Worm (Caenorhabditis elegans): ENCODE results near the gene hog-1.

hog-1 gene

ce11 chrX:5839643-5840042 lies 14.4 kb downstream of the hog-1 start, which contains the start of gene dct-11 (continued):
- no peak for TF ChIP-seq F49E8.2 (tag; optimal IDR thresholded peaks at IDR 0.05; ENCODE audit: borderline replicate concordance)
- no peak for TF ChIP-seq daf-12 (tag; optimal IDR thresholded peaks at IDR 0.05)
- TF ChIP-seq ZK337.2 (GFP tag; IDR thresholded peaks at IDR 0.05) = no peak
- TF ChIP-seq zip-2 (tag; optimal IDR thresholded peaks at IDR 0.05) = no peak
- TF ChIP-seq dmd-6 (GFP tag; IDR thresholded peaks at IDR 0.05) = peak; percentile 88
- no peak for TF ChIP-seq lin-15B (tag; optimal IDR thresholded peaks at IDR 0.05)
- TF ChIP-seq ceh-62 (tag; optimal IDR thresholded peaks at IDR 0.05) = no peak
- TF ChIP-seq F10B5.3 (tag; optimal IDR thresholded peaks at IDR 0.05) = no peak
- no peak for TF ChIP-seq nhr-10 (tag; optimal IDR thresholded peaks at IDR 0.05)
- TF ChIP-seq mdl-1 (tag; optimal IDR thresholded peaks at IDR 0.05) = no peak
- no peak for TF ChIP-seq zfp-2 (tag; optimal IDR thresholded peaks at IDR 0.05)
- no peak for TF ChIP-seq D1046.2 (GFP tag; IDR thresholded peaks at IDR 0.05)
- no peak for TF ChIP-seq cey-2 (tag; optimal IDR thresholded peaks at IDR 0.05; ENCODE audit: borderline replicate concordance, insufficient read depth)
- no peak for TF ChIP-seq ceh-20 (GFP tag; IDR thresholded peaks at IDR 0.05)
- TF ChIP-seq lin-38 (GFP tag; IDR thresholded peaks at IDR 0.05) = no peak
- TF ChIP-seq ceh-32 (tag; optimal IDR thresholded peaks at IDR 0.05; ENCODE audit: poor library complexity) = no peak
- TF ChIP-seq mes-2 (tag; optimal IDR thresholded peaks at IDR 0.05; ENCODE audit: poor library complexity, severe bottlenecking) = peak; percentile 32

- TF ChIP-seq zip-11 (GFP tag; IDR thresholded peaks at IDR 0.05) (no peak), ZK546.5 (tag; optimal IDR thresholded peaks at IDR 0.05) (no peak), ceh-28 (tag; optimal IDR thresholded peaks at IDR 0.05) (peak; percentile 56), nhr-237 (tag; optimal IDR thresholded peaks at IDR 0.05) (no peak), daf-16 (GFP tag; optimal IDR thresholded peaks at IDR 0.05) (no peak), daf-16 (tag; optimal IDR thresholded peaks at IDR 0.05) (peak; percentile 81), unc-62 (GFP tag; optimal IDR thresholded peaks at IDR 0.05 in 1 of 2) (peak in 1 of 2 experiments; percentile 15), unc-62 (tag; optimal IDR thresholded peaks at IDR 0.05) (no peak)
Measured at ce11 chrX:5839143-5839542, 14.9 kb downstream of the hog-1 start.

- TF ChIP-seq nhr-42 (GFP tag; IDR thresholded peaks at IDR 0.05) (no peak), hlh-11 (tag; optimal IDR thresholded peaks at IDR 0.05) (peak; percentile 67), F10B5.3 (tag; optimal IDR thresholded peaks at IDR 0.05) (no peak), dmd-9 (GFP tag; IDR thresholded peaks at IDR 0.05) (no peak), madf-5 (GFP tag; IDR thresholded peaks at IDR 0.05) (no peak), mxl-2 (GFP tag; conservative IDR thresholded peaks at IDR 0.05) (no peak), lin-38 (GFP tag; IDR thresholded peaks at IDR 0.05) (no peak), pqm-1 (tag; optimal IDR thresholded peaks at IDR 0.05) (no peak), T26A8.4 (GFP tag; IDR thresholded peaks at IDR 0.05) (no peak), unc-39 (tag; optimal IDR thresholded peaks at IDR 0.05) (no peak), aha-1 (tag) (peak; percentile 60), F44E2.7 (GFP tag; IDR thresholded peaks at IDR 0.05) (no peak), vab-7 (GFP tag; IDR thresholded peaks at IDR 0.05) (no peak), nhr-41 (GFP tag; IDR thresholded peaks at IDR 0.05) (no peak), ama-1 (optimal IDR thresholded peaks at IDR 0.05) (no peak), gei-8 (GFP tag; optimal IDR thresholded peaks at IDR 0.05) (no peak), nhr-28 (tag; optimal IDR thresholded peaks at IDR 0.05) (peak; percentile 51), Y105C5A.15 (GFP tag; IDR thresholded peaks at IDR 0.05) (no peak), mxl-3 (GFP tag; optimal IDR thresholded peaks at IDR 0.05) (peak; percentile 27), dmd-8 (GFP tag; IDR thresholded peaks at IDR 0.05) (no peak), ceh-32 (tag; optimal IDR thresholded peaks at IDR 0.05; ENCODE audit: poor library complexity) (no peak), ces-1 (GFP tag; optimal IDR thresholded peaks at IDR 0.05) (no peak), ctbp-1 (GFP tag; IDR thresholded peaks at IDR 0.05) (no peak), fos-1 (tag; optimal IDR thresholded peaks at IDR 0.05) (no peak), daf-16 (GFP tag; optimal IDR thresholded peaks at IDR 0.05) (peak in 1 of 2 experiments; percentile 58), daf-16 (tag; optimal IDR thresholded peaks at IDR 0.05) (no peak), nhr-25 (tag; optimal IDR thresholded peaks at IDR 0.05; ENCODE audit: borderline replicate concordance, insufficient read depth) (no peak), nhr-77 (tag; optimal IDR thresholded peaks at IDR 0.05) (no peak), ztf-11 (tag; optimal IDR thresholded peaks at IDR 0.05) (no peak), set-16 (GFP tag; IDR thresholded peaks at IDR 0.05) (no peak), egl-43 (GFP tag; IDR thresholded peaks at IDR 0.05) (no peak)
Measured at ce11 chrX:5837035-5837434, 17.0 kb downstream of the hog-1 start.
